Fruit fly (Drosophila melanogaster) whole organism: ENCODE measurements around the gene LManII.

Experiments used
- CG8478 ChIP-seq: fragments of >200 bp; optimal IDR thresholded peaks from 2 replicates; lab custom pipeline; 2018; ENCODE audit warnings: inconsistent platforms
- Dll ChIP-seq: fragments of >200 bp; optimal IDR thresholded peaks from 2 replicates; lab custom pipeline; 2017
- EcR ChIP-seq, 2 experiments: fragments of >200 bp; optimal IDR thresholded peaks; 2 replicates each; lab custom pipeline; 2017; ENCODE audit warnings: missing biosample characterization in 2 of 2, missing genetic modification characterization in 2 of 2, missing genetic modification reagents in 2 of 2
- pan ChIP-seq: fragments of >200 bp; optimal IDR thresholded peaks from 2 replicates; lab custom pipeline; 2017
- psq ChIP-seq: fragments of >200 bp; optimal IDR thresholded peaks from 2 replicates; lab custom pipeline; 2017
- usp ChIP-seq: fragments of >200 bp; optimal IDR thresholded peaks from 2 replicates; lab custom pipeline; 2017; ENCODE audit warnings: missing biosample characterization, missing genetic modification characterization, mixed read lengths

- TF ChIP-seq pan (no peak), EcR (GFP tag; optimal IDR thresholded peaks at IDR 0.05; lab: Kevin White, UChicago) (no peak), usp (GFP tag; lab: Kevin White, UChicago) (no peak), CG8478 (lab: Kevin White, UChicago) (no peak), psq (no peak), Dll (no peak)
These were observed 38.0 kb downstream of the LManII start for dm6 chr2L:10495495-10495894.
